Worm (Caenorhabditis elegans) whole organism, L4/young adult: ENCODE results near the gene nhr-30.
A peak's percentile ranks its signal among the peaks of the same experiment; 100 is the strongest.

Source experiments
- W03F9.2 ChIP-seq: fragments of 150-350 bp; optimal IDR thresholded peaks from 2 replicates; lab custom pipeline; 2014; ENCODE audit warnings: missing biosample characterization, missing genetic modification characterization
- dao-5 ChIP-seq: sonication (generic microtip); optimal IDR thresholded peaks from 2 replicates; lab custom pipeline; 2016; ENCODE audit warnings: missing genotype, missing genetic modification characterization, moderate library complexity, missing compliant biosample characterization
- him-1 ChIP-seq: sonication (generic microtip); optimal IDR thresholded peaks from 2 replicates; lab custom pipeline; 2016; ENCODE audit warnings: missing genotype, missing genetic modification reagents, missing genetic modification characterization, missing compliant biosample characterization

The nhr-30 gene

ce11 chrV:9094060-9094628, 49.2 kb downstream of the nhr-30 start:
- TF ChIP-seq him-1 (tag; lab: Kevin White, UChicago) (no peak), dao-5 (tag; lab: Kevin White, UChicago) (no peak), W03F9.2 (tag; lab: Kevin White, UChicago) (no peak)

DNA sequence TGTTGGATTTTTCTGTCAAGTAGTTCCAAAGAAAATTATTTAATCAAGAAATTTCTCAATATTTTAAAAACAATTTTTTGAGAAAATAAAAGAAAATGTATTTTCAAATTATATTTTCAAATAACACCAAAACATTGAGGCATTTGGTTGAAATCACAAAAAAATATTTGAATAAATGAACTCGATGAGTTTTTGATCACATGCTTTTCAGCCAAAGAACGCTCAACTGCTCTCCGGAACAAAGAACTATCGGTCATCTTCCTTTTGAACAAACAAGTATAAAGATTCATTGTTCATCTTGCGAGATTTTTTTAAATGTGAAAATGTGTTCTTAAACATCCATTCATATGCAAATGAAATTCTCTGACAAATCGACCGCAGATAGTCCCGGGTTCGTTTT, 50.0 kb downstream of the nhr-30 start:
- TF ChIP-seq W03F9.2 (tag; lab: Kevin White, UChicago) (no peak), him-1 (tag; lab: Kevin White, UChicago) (no peak), dao-5 (tag; lab: Kevin White, UChicago) (no peak)

DNA sequence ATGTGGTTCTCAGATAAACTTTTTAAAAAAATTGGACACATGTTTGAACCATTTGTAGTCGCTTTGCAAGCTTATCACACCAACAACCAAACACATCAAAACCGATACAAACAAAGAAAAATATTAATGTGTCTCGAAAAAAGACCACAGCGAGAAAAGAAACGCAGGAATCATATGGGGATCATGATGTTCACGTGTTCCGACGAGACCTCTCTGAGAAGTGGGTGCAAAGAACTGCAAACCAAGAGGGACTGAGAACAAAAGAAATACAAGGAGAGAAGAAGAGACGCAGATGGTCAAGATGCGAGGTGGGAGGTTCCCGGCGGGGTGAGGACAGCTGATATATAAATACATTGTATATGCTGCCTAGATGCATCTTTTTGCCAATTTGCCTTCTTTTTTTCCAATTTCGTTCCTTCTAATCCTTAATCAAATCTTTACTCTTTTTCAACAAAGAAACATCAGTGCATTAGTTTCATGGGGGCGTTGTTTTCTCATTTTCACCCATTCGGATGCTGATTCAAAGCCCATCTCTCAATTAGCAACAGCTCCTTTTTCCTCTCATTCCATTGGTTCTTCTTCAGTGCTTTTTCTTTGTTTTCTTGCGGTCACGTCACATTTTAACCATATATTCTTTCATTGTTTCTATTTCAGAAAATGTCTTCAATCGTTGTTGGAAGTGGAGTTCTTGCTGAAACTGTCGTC, 50.8 kb downstream of the nhr-30 start, which contains the start of gene F21C10.10:
F21C10.10 (plus strand) TSS at position 655 of the 705 bp plus-strand sequence.
- TF ChIP-seq dao-5 (tag; lab: Kevin White, UChicago) (no peak), W03F9.2 (tag; lab: Kevin White, UChicago) (peak; percentile 32)
